Fruit fly (Drosophila melanogaster) whole organism, embryonic: ENCODE measurements around the gene Jhbp5.
A peak's percentile ranks its signal among the peaks of the same experiment; 100 is the strongest.

Experiments used
- Atf-2 ChIP-seq: fragments of 200-800 bp; sonication (Bioruptor generic); optimal IDR thresholded peaks from 2 replicates; lab custom pipeline; 2016; ENCODE audit warnings: missing biosample characterization, missing genetic modification characterization
- BtbVII ChIP-seq: fragments of 200-800 bp; sonication (Bioruptor generic); optimal IDR thresholded peaks from 3 replicates; lab custom pipeline; 2017; ENCODE audit warnings: missing biosample characterization, mild to moderate bottlenecking, missing genetic modification characterization
- CG13123 ChIP-seq: fragments of 200-800 bp; sonication (Bioruptor generic); optimal IDR thresholded peaks from 2 replicates; lab custom pipeline; 2016; ENCODE audit warnings: missing biosample characterization, missing genetic modification characterization
- CG1647 ChIP-seq: fragments of 200-800 bp; sonication (Bioruptor generic); optimal IDR thresholded peaks from 3 replicates; lab custom pipeline; 2016; ENCODE audit warnings: missing biosample characterization, missing genetic modification characterization
- CG1832 ChIP-seq: fragments of 200-800 bp; sonication (Bioruptor generic); optimal IDR thresholded peaks from 2 replicates; lab custom pipeline; 2017; ENCODE audit warnings: missing biosample characterization, mild to moderate bottlenecking, missing genetic modification characterization, inconsistent platforms
- CG2712 ChIP-seq: fragments of 200-800 bp; optimal IDR thresholded peaks from 3 replicates; lab custom pipeline; 2019; ENCODE audit warnings: missing biosample characterization, mild to moderate bottlenecking, missing genetic modification characterization, moderate library complexity
- CG30020 ChIP-seq: fragments of 200-800 bp; optimal IDR thresholded peaks from 2 replicates; lab custom pipeline; 2019; ENCODE audit warnings: missing biosample characterization, mild to moderate bottlenecking, missing genetic modification characterization, moderate library complexity
- CG30431 ChIP-seq: fragments of 200-800 bp; sonication (Bioruptor generic); optimal IDR thresholded peaks from 2 replicates; lab custom pipeline; 2017; ENCODE audit warnings: missing biosample characterization, missing genetic modification characterization
- CG31388 ChIP-seq: fragments of 200-800 bp; sonication (Bioruptor generic); optimal IDR thresholded peaks from 2 replicates; lab custom pipeline; 2016; ENCODE audit warnings: missing biosample characterization, missing genetic modification characterization
- CG33557 ChIP-seq: fragments of 200-800 bp; sonication (Bioruptor generic); optimal IDR thresholded peaks from 2 replicates; lab custom pipeline; 2019; ENCODE audit warnings: missing biosample characterization, mild to moderate bottlenecking, missing genetic modification characterization, moderate library complexity
- CG3995 ChIP-seq: fragments of 200-800 bp; sonication (Bioruptor generic); optimal IDR thresholded peaks from 3 replicates; lab custom pipeline; 2016; ENCODE audit warnings: missing biosample characterization, missing genetic modification characterization
- CG4707 ChIP-seq: fragments of 200-800 bp; sonication (Bioruptor generic); optimal IDR thresholded peaks from 2 replicates; lab custom pipeline; 2018; ENCODE audit warnings: missing biosample characterization, mild to moderate bottlenecking, missing genetic modification characterization, moderate library complexity
- CG6765 ChIP-seq: fragments of 200-800 bp; sonication (Bioruptor generic); optimal IDR thresholded peaks from 3 replicates; lab custom pipeline; 2017; ENCODE audit warnings: missing biosample characterization, mild to moderate bottlenecking, missing genetic modification characterization
- CG7372 ChIP-seq: fragments of 200-800 bp; sonication (Bioruptor generic); IDR thresholded peaks from 2 replicates; pipeline ENCODE4 v1.3.6; 2022; ENCODE audit warnings: missing biosample characterization, missing genetic modification characterization
- CG7745 ChIP-seq: fragments of 200-800 bp; sonication (Bioruptor generic); optimal IDR thresholded peaks from 2 replicates; lab custom pipeline; 2018; ENCODE audit warnings: missing biosample characterization, mild to moderate bottlenecking, missing genetic modification characterization, moderate library complexity
- CG7987 ChIP-seq: fragments of 200-800 bp; sonication (Bioruptor generic); optimal IDR thresholded peaks from 2 replicates; lab custom pipeline; 2018; ENCODE audit warnings: missing biosample characterization, mild to moderate bottlenecking, missing genetic modification characterization, moderate library complexity
- CG8290 ChIP-seq, 3 experiments: fragments of 200-800 bp; sonication (Bioruptor generic); optimal IDR thresholded peaks; 2 replicates each; lab custom pipeline; 2016 to 2019; ENCODE audit warnings: missing biosample characterization in 3 of 3, missing genetic modification characterization in 3 of 3, mild to moderate bottlenecking in 2 of 3, moderate library complexity in 1 of 3
- CG9215 ChIP-seq: fragments of 200-800 bp; sonication (Bioruptor generic); IDR thresholded peaks from 2 replicates; pipeline ENCODE4 v1.3.6; 2022; ENCODE audit warnings: missing biosample characterization, missing genetic modification characterization
- CkIIα-i1 ChIP-seq: fragments of 200-800 bp; sonication (Bioruptor generic); IDR thresholded peaks from 2 replicates; pipeline ENCODE4 v1.3.6; 2022; ENCODE audit warnings: missing biosample characterization, missing genetic modification characterization
- D ChIP-seq, 2 experiments: fragments of 200-800 bp in 1 of 2; fragments of >200 bp in 1 of 2; sonication (Bioruptor generic) in 1 of 2; optimal IDR thresholded peaks; 2 replicates in 1 of 2; 3 replicates in 1 of 2; lab custom pipeline; 2017; ENCODE audit warnings: mild to moderate bottlenecking in 1 of 2, missing biosample characterization in 1 of 2, missing genetic modification characterization in 1 of 2, missing genetic modification reagents in 1 of 2
- Dfd ChIP-seq, 2 experiments: fragments of >200 bp; optimal IDR thresholded peaks; 2 replicates each; lab custom pipeline; 2017; ENCODE audit warnings: missing biosample characterization in 2 of 2, missing genetic modification characterization in 2 of 2
- H15 ChIP-seq: fragments of 200-800 bp; sonication (Bioruptor generic); IDR thresholded peaks from 3 replicates; pipeline ENCODE4 v1.3.6; 2022; ENCODE audit warnings: missing biosample characterization, missing genetic modification characterization
- Hey ChIP-seq: fragments of 200-800 bp; sonication (Bioruptor generic); optimal IDR thresholded peaks from 3 replicates; lab custom pipeline; 2018; ENCODE audit warnings: missing biosample characterization, mild to moderate bottlenecking, missing genetic modification characterization
- Hmr ChIP-seq: fragments of 200-800 bp; sonication (Bioruptor generic); optimal IDR thresholded peaks from 3 replicates; lab custom pipeline; 2017; ENCODE audit warnings: mild to moderate bottlenecking, missing biosample characterization, missing genetic modification reagents, missing genetic modification characterization
- Jarid2 ChIP-seq: fragments of 200-800 bp; sonication (Bioruptor generic); optimal IDR thresholded peaks from 3 replicates; lab custom pipeline; 2017; ENCODE audit warnings: mild to moderate bottlenecking, missing biosample characterization, missing genetic modification reagents, missing genetic modification characterization
- Mes4 ChIP-seq: fragments of 200-800 bp; sonication (Bioruptor generic); optimal IDR thresholded peaks from 2 replicates; lab custom pipeline; 2016; ENCODE audit warnings: missing biosample characterization, missing genetic modification characterization
- Trl ChIP-seq, 3 experiments: fragments of >200 bp in 2 of 3; fragments of 200-800 bp in 1 of 3; sonication (Bioruptor generic) in 1 of 3; optimal IDR thresholded peaks; 2 replicates in 1 of 3; 3 replicates in 2 of 3; lab custom pipeline; 2016 to 2017; ENCODE audit warnings: missing biosample characterization in 1 of 3, missing genetic modification characterization in 1 of 3
- Usf ChIP-seq: fragments of 200-800 bp; sonication (Bioruptor generic); optimal IDR thresholded peaks from 2 replicates; lab custom pipeline; 2017; ENCODE audit warnings: missing genotype, missing biosample characterization, missing genetic modification characterization
- ab ChIP-seq: fragments of 200-800 bp; sonication (Bioruptor generic); optimal IDR thresholded peaks from 2 replicates; lab custom pipeline; 2016; ENCODE audit warnings: missing biosample characterization, missing genetic modification characterization
- br ChIP-seq: fragments of >200 bp; optimal IDR thresholded peaks from 2 replicates; lab custom pipeline; 2017
- ci ChIP-seq: fragments of 200-800 bp; sonication (Bioruptor generic); IDR thresholded peaks from 3 replicates; pipeline ENCODE4 v1.3.6; 2022; ENCODE audit warnings: missing biosample characterization, missing genetic modification characterization
- dimm ChIP-seq: fragments of 200-800 bp; sonication (Bioruptor generic); IDR thresholded peaks from 2 replicates; pipeline ENCODE4 v1.3.6; 2022; ENCODE audit warnings: missing biosample characterization, missing genetic modification characterization
- dmrt11E ChIP-seq: fragments of 200-800 bp; sonication (Bioruptor generic); optimal IDR thresholded peaks from 3 replicates; lab custom pipeline; 2018; ENCODE audit warnings: missing biosample characterization, mild to moderate bottlenecking, missing genetic modification characterization, moderate library complexity
- fu2 ChIP-seq: fragments of 200-800 bp; sonication (Bioruptor generic); optimal IDR thresholded peaks from 2 replicates; lab custom pipeline; 2016; ENCODE audit warnings: missing biosample characterization, missing genetic modification characterization
- gcm2 ChIP-seq: fragments of 200-800 bp; sonication (Bioruptor generic); optimal IDR thresholded peaks from 2 replicates; lab custom pipeline; 2016; ENCODE audit warnings: missing biosample characterization, missing genetic modification characterization
- gsb-n ChIP-seq: fragments of 200-800 bp; sonication (Bioruptor generic); optimal IDR thresholded peaks from 3 replicates; lab custom pipeline; 2018; ENCODE audit warnings: missing biosample characterization, mild to moderate bottlenecking, missing genetic modification characterization
- odd ChIP-seq: fragments of 200-800 bp; sonication (Bioruptor generic); optimal IDR thresholded peaks from 2 replicates; lab custom pipeline; 2017; ENCODE audit warnings: missing biosample characterization, mild to moderate bottlenecking, missing genetic modification characterization
- org-1 ChIP-seq: fragments of 200-800 bp; sonication (Bioruptor generic); optimal IDR thresholded peaks from 2 replicates; lab custom pipeline; 2017; ENCODE audit warnings: missing biosample characterization, missing genetic modification characterization
- phol ChIP-seq: fragments of 200-800 bp; sonication (Bioruptor generic); optimal IDR thresholded peaks from 3 replicates; lab custom pipeline; 2018; ENCODE audit warnings: missing biosample characterization, mild to moderate bottlenecking, missing genetic modification characterization, moderate library complexity
- pros ChIP-seq: fragments of 200-800 bp; sonication (Bioruptor generic); optimal IDR thresholded peaks from 3 replicates; lab custom pipeline; 2019; ENCODE audit warnings: missing biosample characterization, mild to moderate bottlenecking, missing genetic modification characterization, moderate library complexity
- pum ChIP-seq: fragments of 200-800 bp; sonication (Bioruptor generic); optimal IDR thresholded peaks from 2 replicates; lab custom pipeline; 2016; ENCODE audit warnings: missing biosample characterization, missing genetic modification characterization
- ranshi ChIP-seq: fragments of 200-800 bp; sonication (Bioruptor generic); IDR thresholded peaks from 2 replicates; pipeline ENCODE4 v1.3.6; 2022; ENCODE audit warnings: missing biosample characterization, missing genetic modification characterization
- ssp ChIP-seq: fragments of 200-800 bp; sonication (Bioruptor generic); IDR thresholded peaks from 2 replicates; pipeline ENCODE4 v1.3.6; 2022; ENCODE audit warnings: missing biosample characterization, missing genetic modification characterization
- tll ChIP-seq, 2 experiments: fragments of 200-800 bp in 1 of 2; fragments of >200 bp in 1 of 2; sonication (Bioruptor generic) in 1 of 2; optimal IDR thresholded peaks; 2 replicates each; lab custom pipeline; 2017 to 2019; ENCODE audit warnings: missing biosample characterization in 2 of 2, missing genetic modification characterization in 2 of 2, mild to moderate bottlenecking in 1 of 2, moderate library complexity in 1 of 2
- tup ChIP-seq: fragments of 200-800 bp; sonication (Bioruptor generic); optimal IDR thresholded peaks from 2 replicates; lab custom pipeline; 2016; ENCODE audit warnings: missing biosample characterization, mild to moderate bottlenecking, missing genetic modification characterization, moderate library complexity
- unpg ChIP-seq: fragments of 200-800 bp; sonication (Bioruptor generic); optimal IDR thresholded peaks from 3 replicates; lab custom pipeline; 2018; ENCODE audit warnings: missing biosample characterization, mild to moderate bottlenecking, missing genetic modification characterization, moderate library complexity
- zfh2 ChIP-seq: fragments of 200-800 bp; sonication (Bioruptor generic); optimal IDR thresholded peaks from 2 replicates; lab custom pipeline; 2016; ENCODE audit warnings: missing biosample characterization, missing genetic modification characterization

Gene Jhbp5

DNA sequence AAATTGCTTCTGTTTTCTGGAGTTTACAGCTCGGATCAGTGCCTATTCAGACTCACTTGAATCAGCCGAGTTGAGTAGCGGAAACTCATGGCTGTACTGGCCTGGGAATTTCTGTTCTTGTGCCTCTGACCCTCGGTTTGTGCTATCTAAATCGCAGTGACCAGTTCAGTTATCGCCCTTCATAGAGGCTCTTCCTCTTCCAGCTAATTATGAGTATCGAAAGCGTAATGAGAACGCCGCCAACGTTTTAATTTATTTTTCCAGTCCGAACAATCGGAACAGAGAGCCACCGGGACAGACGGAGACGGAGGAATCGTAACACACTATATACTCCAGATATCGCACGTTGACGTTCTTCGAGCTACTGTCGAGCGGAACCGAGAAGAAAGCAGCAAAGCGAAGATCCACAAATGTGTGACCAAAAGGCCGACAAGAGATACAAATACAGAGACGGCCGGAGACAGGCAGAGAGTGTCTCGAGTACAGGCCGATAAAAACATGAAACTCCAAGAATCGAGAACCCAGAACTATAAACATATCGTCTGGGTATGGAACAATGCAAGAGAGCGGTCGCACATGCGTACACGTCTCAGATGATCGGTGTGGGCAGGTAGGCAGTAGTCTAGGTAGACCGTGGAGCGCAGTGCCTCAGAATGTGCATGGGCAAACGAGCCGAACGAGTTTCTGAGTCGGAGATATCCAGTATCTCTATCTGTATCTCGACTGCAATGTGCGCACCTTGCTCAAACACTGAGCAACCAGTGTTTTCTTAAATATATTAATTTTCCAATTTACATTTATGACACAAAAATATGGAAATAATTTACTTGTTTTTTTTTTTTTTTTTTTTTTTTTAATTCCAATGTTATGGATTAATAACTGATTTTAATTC, 26.0 kb upstream of the Jhbp5 start (continued):
- TF ChIP-seq CG7745: peak; percentile 10
- no peak for TF ChIP-seq D (optimal IDR thresholded peaks at IDR 0.05; lab: Kevin White, UChicago)
- TF ChIP-seq D (GFP tag; optimal IDR thresholded peaks at IDR 0.05; lab: Kevin White, UChicago): peak; percentile 62
- TF ChIP-seq gsb-n (tag; lab: Kevin White, UChicago): peak; percentile 77
- TF ChIP-seq odd: no peak
- TF ChIP-seq tup (GFP tag; lab: Kevin White, UChicago): peak; percentile 42
- peak; percentile 73 for TF ChIP-seq ranshi (GFP tag; lab: Robert Waterston, UW)
- TF ChIP-seq H15 (GFP tag; lab: Robert Waterston, UW): peak; percentile 78
- peak; percentile 28 for TF ChIP-seq Hmr (GFP tag; lab: Kevin White, UChicago)
- TF ChIP-seq Dfd (GFP tag; optimal IDR thresholded peaks at IDR 0.05; lab: Kevin White, UChicago): no peak
- peak; percentile 40; the same call in 1 of the 2 replicates for TF ChIP-seq ssp (GFP tag; lab: Robert Waterston, UW)
- 0 out of 2 replicates have a peak, but pooled peaks have one; percentile 14 for TF ChIP-seq CG7372 (GFP tag; lab: Robert Waterston, UW)
- TF ChIP-seq CG30431 (GFP tag; lab: Kevin White, UChicago): no peak
- TF ChIP-seq CG30020 (tag; lab: Kevin White, UChicago): no peak
- peak; percentile 63 for TF ChIP-seq CG8290 (GFP tag; optimal IDR thresholded peaks at IDR 0.05; lab: Kevin White, UChicago)
- no peak for TF ChIP-seq CG8290 (tag; optimal IDR thresholded peaks at IDR 0.05; lab: Kevin White, UChicago)
- TF ChIP-seq phol (tag; lab: Kevin White, UChicago): peak; percentile 60
- TF ChIP-seq Atf-2 (GFP tag; lab: Kevin White, UChicago): peak; percentile 28
- no peak for TF ChIP-seq CkIIα-i1 (GFP tag; lab: Robert Waterston, UW)
- no peak for TF ChIP-seq zfh2 (GFP tag; lab: Kevin White, UChicago)
- TF ChIP-seq, all 482 proteins: peak for 251

DNA sequence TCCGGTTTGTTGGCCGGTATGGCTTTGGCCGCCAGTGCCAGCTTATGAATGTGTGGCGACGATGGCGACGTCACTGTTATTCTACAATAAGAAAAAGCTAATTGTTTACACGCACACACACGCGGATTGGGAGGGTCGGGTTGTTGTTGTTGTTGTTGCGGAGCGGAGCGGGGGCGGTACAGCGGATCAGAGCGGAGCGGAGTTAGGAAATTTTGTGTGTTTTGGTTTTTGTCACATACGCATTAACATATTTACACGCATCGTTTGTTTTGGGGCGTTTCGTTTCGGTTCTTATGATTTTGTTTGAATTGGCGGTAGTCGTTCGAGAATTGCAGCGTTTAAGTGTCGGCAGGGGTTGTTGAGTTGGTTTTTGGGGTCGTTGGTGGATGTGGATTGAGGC, 23.3 kb upstream of the Jhbp5 start:
- TF ChIP-seq dimm: no peak
- TF ChIP-seq CG7987: no peak
- TF ChIP-seq br (lab: Kevin White, UChicago): no peak
- TF ChIP-seq CG1832 (GFP tag; lab: Kevin White, UChicago): no peak
- no peak for TF ChIP-seq CG3995
- no peak for TF ChIP-seq unpg (GFP tag; lab: Kevin White, UChicago)
- TF ChIP-seq CG9215 (GFP tag; lab: Robert Waterston, UW): no peak
- no peak for TF ChIP-seq Jarid2 (GFP tag; lab: Kevin White, UChicago)
- TF ChIP-seq Usf (GFP tag; lab: Kevin White, UChicago): no peak
- TF ChIP-seq CG6765: peak; percentile 24
- TF ChIP-seq pum: no peak
- peak; percentile 37 for TF ChIP-seq pros
- peak; percentile 43 for TF ChIP-seq dmrt11E (tag; lab: Kevin White, UChicago)
- TF ChIP-seq Mes4 (GFP tag; lab: Kevin White, UChicago): peak; percentile 38
- no peak for TF ChIP-seq ab (GFP tag; lab: Kevin White, UChicago)
- no peak for TF ChIP-seq CG31388 (GFP tag; lab: Kevin White, UChicago)
- TF ChIP-seq BtbVII: peak; percentile 52
- TF ChIP-seq ci (GFP tag; lab: Robert Waterston, UW): peak; percentile 67; the same call in 2 of the 3 replicates
- peak; percentile 22 for TF ChIP-seq CG4707 (GFP tag; lab: Kevin White, UChicago)
- TF ChIP-seq gcm2 (GFP tag; lab: Kevin White, UChicago): no peak
- no peak for TF ChIP-seq fu2
- TF ChIP-seq CG1647: no peak
- TF ChIP-seq Hey (tag; lab: Kevin White, UChicago): peak; percentile 13
- no peak for TF ChIP-seq CG2712 (tag; lab: Kevin White, UChicago)
- no peak for TF ChIP-seq CG13123 (GFP tag; lab: Kevin White, UChicago)
- TF ChIP-seq CG33557 (GFP tag; lab: Kevin White, UChicago): peak; percentile 40
- TF ChIP-seq CG7372 (GFP tag; lab: Robert Waterston, UW): no peak
- peak; percentile 56 for TF ChIP-seq org-1 (GFP tag; lab: Kevin White, UChicago)
- no peak for TF ChIP-seq Trl (optimal IDR thresholded peaks at IDR 0.05; lab: Kevin White, UChicago)
- TF ChIP-seq Trl (GFP tag; optimal IDR thresholded peaks at IDR 0.05; lab: Kevin White, UChicago): peak; percentile 46
- no peak for TF ChIP-seq tll (GFP tag; optimal IDR thresholded peaks at IDR 0.05; lab: Kevin White, UChicago)
